Worm (Caenorhabditis elegans) whole organism, L3 larva: Measurements from ENCODE around the gene F59D6.1.
"Not testable (repeated sequence)": the region's sequence is repeated elsewhere in the genome, so short reads cannot be mapped to it uniquely, and the experiment has no call there.

Source experiments
- R02D3.7 ChIP-seq: fragments of 150-350 bp; optimal IDR thresholded peaks from 2 replicates; lab custom pipeline; 2014; ENCODE audit warnings: missing biosample characterization, missing genetic modification characterization
- ZK546.5 ChIP-seq: sonication (generic microtip); optimal IDR thresholded peaks from 2 replicates; lab custom pipeline; 2017; ENCODE audit warnings: missing biosample characterization, missing genetic modification characterization
- aly-2 ChIP-seq: fragments of 150-350 bp; optimal IDR thresholded peaks from 2 replicates; lab custom pipeline; 2014; ENCODE audit warnings: missing biosample characterization, missing genetic modification characterization
- ceh-16 ChIP-seq: sonication (generic microtip); optimal IDR thresholded peaks from 2 replicates; lab custom pipeline; 2017; ENCODE audit warnings: missing biosample characterization, missing genetic modification characterization
- ceh-82 ChIP-seq: fragments of 150-350 bp; optimal IDR thresholded peaks from 2 replicates; lab custom pipeline; 2014; ENCODE audit warnings: missing biosample characterization, missing genetic modification characterization
- egl-5 ChIP-seq: fragments of 150-350 bp; optimal IDR thresholded peaks from 2 replicates; lab custom pipeline; 2017; ENCODE audit warnings: missing biosample characterization, missing genetic modification reagents, missing genetic modification characterization, inconsistent platforms
- elt-1 ChIP-seq: fragments of 150-350 bp; optimal IDR thresholded peaks from 2 replicates; lab custom pipeline; 2014; ENCODE audit warnings: missing biosample characterization, missing genetic modification characterization
- elt-2 ChIP-seq: sonication (generic microtip); optimal IDR thresholded peaks from 2 replicates; lab custom pipeline; 2016; ENCODE audit warnings: missing genetic modification reagents, mild to moderate bottlenecking, missing genetic modification characterization, missing compliant biosample characterization
- elt-3 ChIP-seq, 3 experiments: fragments of 150-350 bp in 1 of 3; sonication (generic microtip) in 2 of 3; optimal IDR thresholded peaks; 2 replicates in 2 of 3; 4 replicates in 1 of 3; lab custom pipeline; 2014 to 2017; ENCODE audit warnings: missing biosample characterization in 3 of 3, missing genetic modification characterization in 3 of 3
- eor-1 ChIP-seq, 2 experiments: fragments of 150-350 bp; optimal IDR thresholded peaks; 2 replicates each; lab custom pipeline; 2014 to 2018; ENCODE audit warnings: missing biosample characterization in 2 of 2, missing genetic modification characterization in 2 of 2
- fkh-10 ChIP-seq: sonication (generic microtip); optimal IDR thresholded peaks from 2 replicates; lab custom pipeline; 2017; ENCODE audit warnings: missing biosample characterization, missing genetic modification reagents, missing genetic modification characterization
- fkh-2 ChIP-seq: fragments of 150-350 bp; optimal IDR thresholded peaks from 2 replicates; lab custom pipeline; 2014; ENCODE audit warnings: missing biosample characterization, missing genetic modification reagents, missing genetic modification characterization
- fos-1 ChIP-seq: fragments of 150-350 bp; optimal IDR thresholded peaks from 2 replicates; lab custom pipeline; 2014; ENCODE audit warnings: missing biosample characterization, missing genetic modification characterization
- hmg-11 ChIP-seq: sonication (generic microtip); optimal IDR thresholded peaks from 2 replicates; lab custom pipeline; 2016; ENCODE audit warnings: missing genetic modification characterization, missing compliant biosample characterization
- jun-1 ChIP-seq: fragments of 150-350 bp; optimal IDR thresholded peaks from 2 replicates; lab custom pipeline; 2014; ENCODE audit warnings: missing biosample characterization, missing genetic modification reagents, missing genetic modification characterization
- lin-39 ChIP-seq: fragments of 150-350 bp; optimal IDR thresholded peaks from 2 replicates; lab custom pipeline; 2018; ENCODE audit warnings: missing biosample characterization, missing genetic modification reagents, missing genetic modification characterization
- mml-1 ChIP-seq: fragments of 150-350 bp; sonication (generic microtip); optimal IDR thresholded peaks from 3 replicates; lab custom pipeline; 2014; ENCODE audit warnings: missing biosample characterization, missing genetic modification characterization
- nhr-11 ChIP-seq: fragments of 150-350 bp; optimal IDR thresholded peaks from 2 replicates; lab custom pipeline; 2014; ENCODE audit warnings: missing biosample characterization, missing genetic modification characterization
- nhr-12 ChIP-seq: fragments of 150-350 bp; optimal IDR thresholded peaks from 2 replicates; lab custom pipeline; 2014; ENCODE audit warnings: missing biosample characterization, missing genetic modification characterization
- nhr-23 ChIP-seq: fragments of 150-350 bp; optimal IDR thresholded peaks from 2 replicates; lab custom pipeline; 2014; ENCODE audit warnings: missing biosample characterization, missing genetic modification reagents, missing genetic modification characterization
- nhr-237 ChIP-seq: fragments of 150-350 bp; optimal IDR thresholded peaks from 2 replicates; lab custom pipeline; 2014; ENCODE audit warnings: missing biosample characterization, missing genetic modification characterization
- nhr-25 ChIP-seq: sonication (generic microtip); optimal IDR thresholded peaks from 2 replicates; lab custom pipeline; 2017; ENCODE audit warnings: missing biosample characterization, missing genetic modification characterization
- nhr-28 ChIP-seq: fragments of 150-350 bp; optimal IDR thresholded peaks from 2 replicates; lab custom pipeline; 2014; ENCODE audit warnings: missing biosample characterization, missing genetic modification characterization
- nhr-43 ChIP-seq: sonication (generic microtip); optimal IDR thresholded peaks from 2 replicates; lab custom pipeline; 2016; ENCODE audit warnings: mild to moderate bottlenecking, missing genetic modification characterization, missing compliant biosample characterization; ENCODE audit not compliant: poor library complexity, severe bottlenecking
- nhr-76 ChIP-seq: fragments of 150-350 bp; sonication (generic microtip); optimal IDR thresholded peaks from 5 replicates; lab custom pipeline; 2014; ENCODE audit warnings: missing biosample characterization, missing genetic modification characterization
- nhr-77 ChIP-seq: fragments of 150-350 bp; optimal IDR thresholded peaks from 2 replicates; lab custom pipeline; 2014; ENCODE audit warnings: missing biosample characterization, missing genetic modification characterization
- pha-4 ChIP-seq: fragments of 150-350 bp; optimal IDR thresholded peaks from 2 replicates; lab custom pipeline; 2014; ENCODE audit warnings: missing biosample characterization, missing genetic modification reagents, missing genetic modification characterization
- pqm-1 ChIP-seq: fragments of 150-350 bp; optimal IDR thresholded peaks from 2 replicates; lab custom pipeline; 2017; ENCODE audit warnings: missing biosample characterization, missing genetic modification characterization, inconsistent platforms
- sea-2 ChIP-seq: fragments of 150-350 bp; sonication (generic microtip); optimal IDR thresholded peaks from 4 replicates; lab custom pipeline; 2014; ENCODE audit warnings: missing biosample characterization, missing genetic modification reagents, missing genetic modification characterization
- skn-1 ChIP-seq: fragments of 150-350 bp; optimal IDR thresholded peaks from 2 replicates; lab custom pipeline; 2014; ENCODE audit warnings: missing biosample characterization, missing genetic modification characterization
- snpc-4 ChIP-seq: fragments of 150-350 bp; optimal IDR thresholded peaks from 2 replicates; lab custom pipeline; 2014; ENCODE audit warnings: missing biosample characterization, missing genetic modification characterization
- unc-39 ChIP-seq: sonication (generic microtip); optimal IDR thresholded peaks from 4 replicates; lab custom pipeline; 2017; ENCODE audit warnings: missing biosample characterization, missing genetic modification characterization
- unc-62 ChIP-seq: fragments of 150-350 bp; sonication (generic microtip); optimal IDR thresholded peaks from 4 replicates; lab custom pipeline; 2014; ENCODE audit warnings: missing biosample characterization, missing genetic modification reagents, missing genetic modification characterization
- zag-1 ChIP-seq: fragments of 150-350 bp; optimal IDR thresholded peaks from 2 replicates; lab custom pipeline; 2014; ENCODE audit warnings: missing biosample characterization, missing genetic modification characterization

Gene F59D6.1

ce11 chrV:3046364-3046763 is 1.4 kb downstream of the F59D6.1 start:
- TF ChIP-seq fkh-2 (no peak), fos-1 (tag; lab: Kevin White, UChicago) (no peak), eor-1 (tag; optimal IDR thresholded peaks at IDR 0.05; lab: Kevin White, UChicago) (no peak), elt-1 (no peak), elt-2 (tag; lab: Kevin White, UChicago) (no peak), ceh-16 (tag; lab: Kevin White, UChicago) (no peak), elt-3 (tag; optimal IDR thresholded peaks at IDR 0.05; lab: Kevin White, UChicago) (no peak), nhr-77 (tag; lab: Kevin White, UChicago) (no peak), nhr-11 (tag; lab: Kevin White, UChicago) (no peak), skn-1 (tag; lab: Kevin White, UChicago) (no peak), mml-1 (tag; lab: Kevin White, UChicago) (no peak), fkh-10 (no peak), egl-5 (tag; lab: Kevin White, UChicago) (no peak), nhr-25 (tag; lab: Kevin White, UChicago) (no peak), sea-2 (no peak), zag-1 (tag; lab: Kevin White, UChicago) (no peak), snpc-4 (tag; lab: Kevin White, UChicago) (no peak)

ce11 chrV:3054254-3054653 is 9.3 kb downstream of the F59D6.1 start, which contains the start of gene C50H11.8:
C50H11.8 (plus strand) TSS chrV:3054554.
- no peak for TF ChIP-seq pha-4 (tag; lab: Kevin White, UChicago)
- TF ChIP-seq, all 47 proteins: peak for 0

ce11 chrV:3058996-3059395 is 14.1 kb downstream of the F59D6.1 start, which contains the start of gene str-244:
str-244 (minus strand) TSS chrV:3059096.
- TF ChIP-seq nhr-11 (tag; lab: Kevin White, UChicago) = no peak
- no peak for TF ChIP-seq nhr-28 (tag; lab: Kevin White, UChicago)
- TF ChIP-seq ZK546.5 (tag; lab: Kevin White, UChicago) = no peak
- no peak for TF ChIP-seq ceh-82 (tag; lab: Kevin White, UChicago)
- no peak for TF ChIP-seq zag-1 (tag; lab: Kevin White, UChicago)
- TF ChIP-seq nhr-43 = no peak
- no peak for TF ChIP-seq elt-1
- no peak for TF ChIP-seq jun-1 (tag; lab: Kevin White, UChicago)
- TF ChIP-seq R02D3.7 (tag; lab: Kevin White, UChicago) = no peak
- no peak for TF ChIP-seq fkh-2
- no peak for TF ChIP-seq nhr-77 (tag; lab: Kevin White, UChicago)
- TF ChIP-seq snpc-4 (tag; lab: Kevin White, UChicago) = no peak
- TF ChIP-seq hmg-11 (tag; lab: Kevin White, UChicago) = no peak
- TF ChIP-seq fos-1 (tag; lab: Kevin White, UChicago) = no peak
- no peak for TF ChIP-seq nhr-12 (tag; lab: Kevin White, UChicago)
- TF ChIP-seq pqm-1 (tag; lab: Kevin White, UChicago) = no peak
- TF ChIP-seq egl-5 (tag; lab: Kevin White, UChicago) = no peak
- no peak for TF ChIP-seq nhr-76 (tag; lab: Kevin White, UChicago)
- TF ChIP-seq nhr-23 (tag; lab: Kevin White, UChicago) = no peak
- no peak for TF ChIP-seq eor-1 (tag; optimal IDR thresholded peaks at IDR 0.05; lab: Kevin White, UChicago)

ce11 chrV:3062078-3062477 is 17.1 kb downstream of the F59D6.1 start, which contains the start of gene srt-15:
srt-15 (minus strand) TSS chrV:3062178.
- no peak for TF ChIP-seq nhr-237 (tag; lab: Kevin White, UChicago)
- no peak for TF ChIP-seq aly-2 (tag; lab: Kevin White, UChicago)
- TF ChIP-seq unc-62 (GFP tag; lab: Kevin White, UChicago) = no peak
- TF ChIP-seq unc-39 = no peak
- no peak for TF ChIP-seq lin-39
- no peak for TF ChIP-seq mml-1 (tag; lab: Kevin White, UChicago)
- TF ChIP-seq hmg-11 (tag; lab: Kevin White, UChicago) = no peak
- TF ChIP-seq skn-1 (tag; lab: Kevin White, UChicago) = no peak

- TF ChIP-seq unc-62 (GFP tag; lab: Kevin White, UChicago); nhr-12 (tag; lab: Kevin White, UChicago); nhr-237 (tag; lab: Kevin White, UChicago): not testable (repeated sequence)
Observed at ce11 chrV:3064418-3064817, 19.5 kb downstream of the F59D6.1 start, which contains the start of gene srt-16. srt-16 (minus strand) TSS chrV:3064518.
